Fruit fly (Drosophila melanogaster): ENCODE data around the gene CG10375.

CG10375 gene

dm6 chr3R:23772808-23773207 is 5.3 kb downstream of the CG10375 start, which contains the start of gene tst (continued):
- TF ChIP-seq zfh2 (GFP tag; optimal IDR thresholded peaks at IDR 0.05) (peak; percentile 79), corto (GFP tag; optimal IDR thresholded peaks at IDR 0.05) (peak; percentile 36), CG7839 (tag; optimal IDR thresholded peaks at IDR 0.05) (peak; percentile 93), sr (GFP tag; IDR thresholded peaks at IDR 0.05) (no peak), jing (GFP tag; optimal IDR thresholded peaks at IDR 0.05) (peak; percentile 56), Hr78 (GFP tag; optimal IDR thresholded peaks at IDR 0.05) (no peak), jumu (GFP tag; optimal IDR thresholded peaks at IDR 0.05) (peak; percentile 55), CG32532 (GFP tag; IDR thresholded peaks at IDR 0.05) (peak; percentile 98), pb (GFP tag; optimal IDR thresholded peaks at IDR 0.05) (no peak), Elba2 (GFP tag; optimal IDR thresholded peaks at IDR 0.05) (peak; percentile 18), CG18011 (GFP tag; optimal IDR thresholded peaks at IDR 0.05) (peak; percentile 42), CG4820 (GFP tag; optimal IDR thresholded peaks at IDR 0.05) (peak; percentile 82), wor (GFP tag; IDR thresholded peaks at IDR 0.05) (peak; percentile 94), CG8388 (GFP tag; optimal IDR thresholded peaks at IDR 0.05) (peak; percentile 89), CG15011 (GFP tag; optimal IDR thresholded peaks at IDR 0.05) (peak; percentile 76), CG14014 (GFP tag; IDR thresholded peaks at IDR 0.05) (peak; percentile 96), kni (GFP tag; optimal IDR thresholded peaks at IDR 0.05) (peak; percentile 7), CG7928 (GFP tag; optimal IDR thresholded peaks at IDR 0.05) (peak; percentile 62), Sry-δ (GFP tag; optimal IDR thresholded peaks at IDR 0.05) (peak; percentile 44), CG12659 (GFP tag; optimal IDR thresholded peaks at IDR 0.05) (peak; percentile 93), CG10267 (tag; optimal IDR thresholded peaks at IDR 0.05) (peak; percentile 89), CG16863 (GFP tag; optimal IDR thresholded peaks at IDR 0.05) (peak; percentile 24), CG3281 (GFP tag; optimal IDR thresholded peaks at IDR 0.05) (peak; percentile 87), en (GFP tag; optimal IDR thresholded peaks at IDR 0.05) (no peak), CG34422 (GFP tag; IDR thresholded peaks at IDR 0.05) (peak; percentile 98), fd96Cb (tag; optimal IDR thresholded peaks at IDR 0.05) (peak; percentile 93), ERR (GFP tag; optimal IDR thresholded peaks at IDR 0.05) (no peak), HHEX (GFP tag; optimal IDR thresholded peaks at IDR 0.05) (peak; percentile 90), odd (GFP tag; optimal IDR thresholded peaks at IDR 0.05) (no peak), Nf-YC (tag; optimal IDR thresholded peaks at IDR 0.05) (peak; percentile 79), disco-r (GFP tag; optimal IDR thresholded peaks at IDR 0.05) (no peak), Asciz (GFP tag; optimal IDR thresholded peaks at IDR 0.05) (no peak), Jarid2 (GFP tag; optimal IDR thresholded peaks at IDR 0.05) (peak; percentile 31), toy (GFP tag; IDR thresholded peaks at IDR 0.05) (peak; percentile 77), chn (GFP tag; optimal IDR thresholded peaks at IDR 0.05) (peak; percentile 63), Nf-YA (GFP tag; IDR thresholded peaks at IDR 0.05) (peak; percentile 90), Dref (GFP tag; IDR thresholded peaks at IDR 0.05) (peak; percentile 46), aop (GFP tag; IDR thresholded peaks at IDR 0.05) (peak; percentile 56), CG6765 (GFP tag; optimal IDR thresholded peaks at IDR 0.05) (peak; percentile 72), Atf-2 (GFP tag; optimal IDR thresholded peaks at IDR 0.05) (peak; percentile 31), Awh (GFP tag; IDR thresholded peaks at IDR 0.05) (peak; percentile 91), Eip74EF (GFP tag; optimal IDR thresholded peaks at IDR 0.05) (peak in 1 of 2 experiments; percentile 86), CG10543 (GFP tag; optimal IDR thresholded peaks at IDR 0.05) (peak; percentile 53), CG2712 (tag; optimal IDR thresholded peaks at IDR 0.05) (peak; percentile 97), CG13123 (GFP tag; optimal IDR thresholded peaks at IDR 0.05) (peak; percentile 87), nau (GFP tag; optimal IDR thresholded peaks at IDR 0.05) (no peak), Abd-B (GFP tag; optimal IDR thresholded peaks at IDR 0.05) (peak; percentile 95), zfh1 (GFP tag; IDR thresholded peaks at IDR 0.05) (peak; percentile 98), CG12155 (GFP tag; optimal IDR thresholded peaks at IDR 0.05) (peak; percentile 89), CG4328 (GFP tag; optimal IDR thresholded peaks at IDR 0.05) (peak; percentile 41)

Data from whole organism, embryonic.